Fruit fly (Drosophila melanogaster): ENCODE data around the gene Zif.

dm6 chr3R:6504408-6504807 lies 47.5 kb downstream of the Zif start:
- no peak for TF ChIP-seq pan (optimal IDR thresholded peaks at IDR 0.05)
- no peak for TF ChIP-seq EcR (GFP tag; optimal IDR thresholded peaks at IDR 0.05)
